Fruit fly (Drosophila melanogaster) whole organism, pupa: ENCODE data around the gene CG43089.
A peak's percentile ranks its signal among the peaks of the same experiment; 100 is the strongest.

Source experiments
- CG10348 ChIP-seq: fragments of 200-800 bp; sonication (Bioruptor generic); IDR thresholded peaks from 2 replicates; pipeline ENCODE4 v1.3.6; 2022; ENCODE audit warnings: missing biosample characterization, missing genetic modification characterization
- CG12605 ChIP-seq: fragments of 200-800 bp; sonication (Bioruptor generic); IDR thresholded peaks from 2 replicates; pipeline ENCODE4 v1.3.6; 2022; ENCODE audit warnings: missing biosample characterization, missing genetic modification characterization
- CG13204 ChIP-seq: fragments of 200-800 bp; sonication (Bioruptor generic); optimal IDR thresholded peaks from 2 replicates; lab custom pipeline; 2018; ENCODE audit warnings: missing biosample characterization, mild to moderate bottlenecking, missing genetic modification characterization, moderate library complexity
- CG14655 ChIP-seq: fragments of 200-800 bp; sonication (Bioruptor generic); optimal IDR thresholded peaks from 3 replicates; lab custom pipeline; 2017; ENCODE audit warnings: mild to moderate bottlenecking, missing biosample characterization, missing genetic modification reagents, missing genetic modification characterization
- CG15710 ChIP-seq: fragments of 200-800 bp; sonication (Bioruptor generic); optimal IDR thresholded peaks from 2 replicates; lab custom pipeline; 2018; ENCODE audit warnings: missing biosample characterization, mild to moderate bottlenecking, missing genetic modification characterization, moderate library complexity
- CG17806 ChIP-seq: fragments of 200-800 bp; sonication (Bioruptor generic); optimal IDR thresholded peaks from 2 replicates; lab custom pipeline; 2018; ENCODE audit warnings: missing biosample characterization, mild to moderate bottlenecking, missing genetic modification characterization, moderate library complexity
- CG32121 ChIP-seq: fragments of 200-800 bp; sonication (Bioruptor generic); IDR thresholded peaks from 2 replicates; pipeline ENCODE4 v1.3.6; 2022; ENCODE audit warnings: missing biosample characterization, missing genetic modification characterization
- CG34367 ChIP-seq: fragments of 200-800 bp; sonication (Bioruptor generic); optimal IDR thresholded peaks from 2 replicates; lab custom pipeline; 2018; ENCODE audit warnings: missing biosample characterization, mild to moderate bottlenecking, missing genetic modification characterization
- CG4496 ChIP-seq: fragments of 200-800 bp; sonication (Bioruptor generic); IDR thresholded peaks from 3 replicates; pipeline ENCODE4 v1.3.6; 2022; ENCODE audit warnings: missing biosample characterization, missing genetic modification characterization
- CG8159 ChIP-seq: fragments of 200-800 bp; sonication (Bioruptor generic); optimal IDR thresholded peaks from 3 replicates; lab custom pipeline; 2018; ENCODE audit warnings: missing biosample characterization, mild to moderate bottlenecking, missing genetic modification characterization, moderate library complexity
- CG8301 ChIP-seq: fragments of 200-800 bp; sonication (Bioruptor generic); optimal IDR thresholded peaks from 2 replicates; lab custom pipeline; 2018; ENCODE audit warnings: missing biosample characterization, mild to moderate bottlenecking, missing genetic modification characterization
- CG9948 ChIP-seq: fragments of 200-800 bp; sonication (Bioruptor generic); optimal IDR thresholded peaks from 2 replicates; lab custom pipeline; 2018; ENCODE audit warnings: missing biosample characterization, mild to moderate bottlenecking, missing genetic modification characterization, moderate library complexity
- D1 ChIP-seq: fragments of 200-800 bp; sonication (Bioruptor generic); optimal IDR thresholded peaks from 2 replicates; lab custom pipeline; 2018; ENCODE audit warnings: missing biosample characterization, mild to moderate bottlenecking, missing genetic modification characterization, moderate library complexity
- EcR ChIP-seq: fragments of 200-800 bp; sonication (Bioruptor generic); optimal IDR thresholded peaks from 3 replicates; lab custom pipeline; 2019; ENCODE audit warnings: missing biosample characterization, missing genetic modification characterization, mild to moderate bottlenecking, moderate library complexity, missing genetic modification reagents
- Ets98B ChIP-seq: fragments of 200-800 bp; sonication (Bioruptor generic); IDR thresholded peaks from 2 replicates; pipeline ENCODE4 v1.3.6; 2022; ENCODE audit warnings: missing biosample characterization, missing genetic modification characterization
- Pif1A ChIP-seq: fragments of 200-800 bp; sonication (Bioruptor generic); optimal IDR thresholded peaks from 3 replicates; lab custom pipeline; 2016; ENCODE audit warnings: missing biosample characterization, missing genetic modification characterization
- Pif1B ChIP-seq: fragments of 200-800 bp; sonication (Bioruptor generic); optimal IDR thresholded peaks from 3 replicates; lab custom pipeline; 2016; ENCODE audit warnings: missing biosample characterization, missing genetic modification characterization
- Snoo ChIP-seq: fragments of 200-800 bp; sonication (Bioruptor generic); optimal IDR thresholded peaks from 3 replicates; lab custom pipeline; 2017; ENCODE audit warnings: missing biosample characterization, mild to moderate bottlenecking, missing genetic modification characterization, inconsistent platforms
- fd96Ca ChIP-seq: fragments of 200-800 bp; sonication (Bioruptor generic); IDR thresholded peaks from 3 replicates; pipeline ENCODE4 v1.3.6; 2022; ENCODE audit warnings: missing biosample characterization, missing genetic modification characterization
- gl ChIP-seq: fragments of 200-800 bp; sonication (Bioruptor generic); optimal IDR thresholded peaks from 2 replicates; lab custom pipeline; 2018; ENCODE audit warnings: missing biosample characterization, mild to moderate bottlenecking, missing genetic modification characterization
- rn ChIP-seq: fragments of 200-800 bp; sonication (Bioruptor generic); IDR thresholded peaks from 2 replicates; pipeline ENCODE4 v1.3.6; 2022; ENCODE audit warnings: missing biosample characterization, missing genetic modification characterization

Gene CG43089

dm6 chr3L:3712914-3713313 is 913 bp upstream of the CG43089 start:
- TF ChIP-seq CG10348 (no peak), CG15710 (tag; lab: Kevin White, UChicago) (no peak), CG4496 (GFP tag; lab: Robert Waterston, UW) (no peak), CG9948 (no peak), CG14655 (GFP tag; lab: Kevin White, UChicago) (peak; percentile 55), Ets98B (GFP tag; lab: Robert Waterston, UW) (no peak), gl (no peak), CG8301 (tag; lab: Kevin White, UChicago) (peak; percentile 39), CG13204 (GFP tag; lab: Kevin White, UChicago) (no peak), fd96Ca (GFP tag; lab: Robert Waterston, UW) (no peak), rn (no peak)

- TF ChIP-seq CG10348 (no peak), CG9948 (no peak), Ets98B (GFP tag; lab: Robert Waterston, UW) (no peak), CG8301 (tag; lab: Kevin White, UChicago) (no peak), CG32121 (GFP tag; lab: Robert Waterston, UW) (0 out of 2 replicates have a peak, but pooled peaks have one; percentile 24), CG15710 (tag; lab: Kevin White, UChicago) (no peak)
Observed at dm6 chr3L:3726217-3726616, 12.4 kb downstream of the CG43089 start.

dm6 chr3L:3733039-3733599 is 19.3 kb downstream of the CG43089 start:
- no peak for TF ChIP-seq Ets98B (GFP tag; lab: Robert Waterston, UW)
- no peak for TF ChIP-seq CG17806 (tag; lab: Kevin White, UChicago)
- TF ChIP-seq CG8301 (tag; lab: Kevin White, UChicago), result no peak
- TF ChIP-seq Pif1B, result no peak
- no peak for TF ChIP-seq rn
- no peak for TF ChIP-seq CG12605 (GFP tag; lab: Robert Waterston, UW)

- TF ChIP-seq EcR (GFP tag; lab: Kevin White, UChicago), result no peak
- TF ChIP-seq CG10348, result no peak
- no peak for TF ChIP-seq Pif1A (GFP tag; lab: Kevin White, UChicago)
- 0 out of 3 replicates have a peak, but pooled peaks have one; percentile 22 for TF ChIP-seq CG4496 (GFP tag; lab: Robert Waterston, UW)
- TF ChIP-seq CG14655 (GFP tag; lab: Kevin White, UChicago), result no peak
Observed at dm6 chr3L:3747276-3747675, 33.4 kb downstream of the CG43089 start.

- TF ChIP-seq rn (no peak), EcR (GFP tag; lab: Kevin White, UChicago) (no peak), CG34367 (tag; lab: Kevin White, UChicago) (no peak), CG8159 (tag; lab: Kevin White, UChicago) (no peak), CG15710 (tag; lab: Kevin White, UChicago) (no peak), CG8301 (tag; lab: Kevin White, UChicago) (no peak), CG32121 (GFP tag; lab: Robert Waterston, UW) (no peak), fd96Ca (GFP tag; lab: Robert Waterston, UW) (no peak), CG10348 (no peak)
Observed at dm6 chr3L:3752739-3753138, 38.9 kb downstream of the CG43089 start.

dm6 chr3L:3753636-3754035 is 39.8 kb downstream of the CG43089 start:
- no peak for TF ChIP-seq EcR (GFP tag; lab: Kevin White, UChicago)
- no peak for TF ChIP-seq Ets98B (GFP tag; lab: Robert Waterston, UW)
- TF ChIP-seq fd96Ca (GFP tag; lab: Robert Waterston, UW), result no peak
- TF ChIP-seq CG17806 (tag; lab: Kevin White, UChicago), result no peak
- no peak for TF ChIP-seq rn
- no peak for TF ChIP-seq CG32121 (GFP tag; lab: Robert Waterston, UW)
- no peak for TF ChIP-seq CG9948
- no peak for TF ChIP-seq CG10348
- no peak for TF ChIP-seq Pif1B
- TF ChIP-seq CG15710 (tag; lab: Kevin White, UChicago), result no peak
- TF ChIP-seq CG8301 (tag; lab: Kevin White, UChicago), result no peak
- no peak for TF ChIP-seq CG14655 (GFP tag; lab: Kevin White, UChicago)
- TF ChIP-seq CG8159 (tag; lab: Kevin White, UChicago), result no peak
- TF ChIP-seq Snoo (tag; lab: Kevin White, UChicago), result no peak
- no peak for TF ChIP-seq D1 (tag; lab: Kevin White, UChicago)
- TF ChIP-seq CG4496 (GFP tag; lab: Robert Waterston, UW), result no peak
- no peak for TF ChIP-seq CG12605 (GFP tag; lab: Robert Waterston, UW)
- no peak for TF ChIP-seq gl

dm6 chr3L:3755101-3755500 is 41.3 kb downstream of the CG43089 start, which contains the start of gene ppk27:
Gene ppk27 (minus strand): TSS chr3L:3755201.
- TF ChIP-seq rn, result no peak
- TF ChIP-seq fd96Ca (GFP tag; lab: Robert Waterston, UW), result no peak
- TF ChIP-seq CG12605 (GFP tag; lab: Robert Waterston, UW), result no peak
- no peak for TF ChIP-seq CG8301 (tag; lab: Kevin White, UChicago)
- no peak for TF ChIP-seq CG13204 (GFP tag; lab: Kevin White, UChicago)
- no peak for TF ChIP-seq Pif1A (GFP tag; lab: Kevin White, UChicago)
- TF ChIP-seq Snoo (tag; lab: Kevin White, UChicago), result no peak
- TF ChIP-seq gl, result no peak
- no peak for TF ChIP-seq CG34367 (tag; lab: Kevin White, UChicago)
- TF ChIP-seq CG15710 (tag; lab: Kevin White, UChicago), result no peak
- TF ChIP-seq CG4496 (GFP tag; lab: Robert Waterston, UW), result no peak
- no peak for TF ChIP-seq CG10348
- TF ChIP-seq CG17806 (tag; lab: Kevin White, UChicago), result no peak
- TF ChIP-seq CG14655 (GFP tag; lab: Kevin White, UChicago), result no peak
- TF ChIP-seq, all 21 proteins: peak for 0
